Fruit fly (Drosophila melanogaster) whole organism, adult: ENCODE data around the gene CG10336.

ENCODE experiments used
- CG11617 ChIP-seq: fragments of 200-800 bp; sonication (Bioruptor generic); optimal IDR thresholded peaks from 2 replicates; lab custom pipeline; 2017; ENCODE audit warnings: mild to moderate bottlenecking, missing biosample characterization, missing genetic modification reagents, missing genetic modification characterization
- CG12768 ChIP-seq: fragments of 200-800 bp; sonication (Bioruptor generic); optimal IDR thresholded peaks from 2 replicates; lab custom pipeline; 2017; ENCODE audit warnings: missing biosample characterization, missing genetic modification characterization, mild to moderate bottlenecking, moderate library complexity, missing genetic modification reagents
- CG14711 ChIP-seq: fragments of 200-800 bp; sonication (Bioruptor generic); optimal IDR thresholded peaks from 2 replicates; lab custom pipeline; 2018; ENCODE audit warnings: missing biosample characterization, mild to moderate bottlenecking, missing genetic modification characterization, moderate library complexity
- CG1620 ChIP-seq: fragments of 200-800 bp; sonication (Bioruptor generic); optimal IDR thresholded peaks from 2 replicates; lab custom pipeline; 2016; ENCODE audit warnings: missing biosample characterization, missing genetic modification characterization
- CG33017 ChIP-seq: fragments of 200-800 bp; sonication (Bioruptor generic); optimal IDR thresholded peaks from 2 replicates; lab custom pipeline; 2018; ENCODE audit warnings: missing biosample characterization, mild to moderate bottlenecking, missing genetic modification characterization, moderate library complexity
- CG5204 ChIP-seq: fragments of 200-800 bp; sonication (Bioruptor generic); optimal IDR thresholded peaks from 2 replicates; lab custom pipeline; 2016; ENCODE audit warnings: missing biosample characterization, missing genetic modification characterization
- Crg-1 ChIP-seq: fragments of 200-800 bp; sonication (Bioruptor generic); optimal IDR thresholded peaks from 2 replicates; lab custom pipeline; 2016; ENCODE audit warnings: missing biosample characterization, missing genetic modification characterization
- Hr96 ChIP-seq: fragments of 200-800 bp; sonication (Bioruptor generic); optimal IDR thresholded peaks from 2 replicates; lab custom pipeline; 2016; ENCODE audit warnings: missing biosample characterization, missing genetic modification characterization
- bab1 ChIP-seq: fragments of 200-800 bp; sonication (Bioruptor generic); optimal IDR thresholded peaks from 3 replicates; lab custom pipeline; 2019; ENCODE audit warnings: missing biosample characterization, mild to moderate bottlenecking, missing genetic modification characterization, moderate library complexity
- cic ChIP-seq: fragments of 200-800 bp; sonication (Bioruptor generic); optimal IDR thresholded peaks from 2 replicates; lab custom pipeline; 2017; ENCODE audit warnings: missing biosample characterization, mild to moderate bottlenecking, missing genetic modification characterization, moderate library complexity
- cnc ChIP-seq, 2 experiments: fragments of >200 bp; optimal IDR thresholded peaks; 2 replicates each; lab custom pipeline; 2017
- kay ChIP-seq: fragments of 200-800 bp; sonication (Bioruptor generic); peaks from one replicate; lab custom pipeline; 2016; ENCODE audit warnings: missing biosample characterization, missing genetic modification characterization, borderline replicate concordance
- ovo ChIP-seq: fragments of 200-800 bp; sonication (Bioruptor generic); optimal IDR thresholded peaks from 2 replicates; lab custom pipeline; 2016; ENCODE audit warnings: missing biosample characterization, missing genetic modification characterization
- pad ChIP-seq: fragments of 200-800 bp; sonication (Bioruptor generic); optimal IDR thresholded peaks from 3 replicates; lab custom pipeline; 2017; ENCODE audit warnings: missing biosample characterization, missing genetic modification characterization, mild to moderate bottlenecking, moderate library complexity, missing genetic modification reagents
- toe ChIP-seq: fragments of 200-800 bp; sonication (Bioruptor generic); optimal IDR thresholded peaks from 2 replicates; lab custom pipeline; 2016; ENCODE audit warnings: missing biosample characterization, missing genetic modification characterization

CG10336 gene

DNA sequence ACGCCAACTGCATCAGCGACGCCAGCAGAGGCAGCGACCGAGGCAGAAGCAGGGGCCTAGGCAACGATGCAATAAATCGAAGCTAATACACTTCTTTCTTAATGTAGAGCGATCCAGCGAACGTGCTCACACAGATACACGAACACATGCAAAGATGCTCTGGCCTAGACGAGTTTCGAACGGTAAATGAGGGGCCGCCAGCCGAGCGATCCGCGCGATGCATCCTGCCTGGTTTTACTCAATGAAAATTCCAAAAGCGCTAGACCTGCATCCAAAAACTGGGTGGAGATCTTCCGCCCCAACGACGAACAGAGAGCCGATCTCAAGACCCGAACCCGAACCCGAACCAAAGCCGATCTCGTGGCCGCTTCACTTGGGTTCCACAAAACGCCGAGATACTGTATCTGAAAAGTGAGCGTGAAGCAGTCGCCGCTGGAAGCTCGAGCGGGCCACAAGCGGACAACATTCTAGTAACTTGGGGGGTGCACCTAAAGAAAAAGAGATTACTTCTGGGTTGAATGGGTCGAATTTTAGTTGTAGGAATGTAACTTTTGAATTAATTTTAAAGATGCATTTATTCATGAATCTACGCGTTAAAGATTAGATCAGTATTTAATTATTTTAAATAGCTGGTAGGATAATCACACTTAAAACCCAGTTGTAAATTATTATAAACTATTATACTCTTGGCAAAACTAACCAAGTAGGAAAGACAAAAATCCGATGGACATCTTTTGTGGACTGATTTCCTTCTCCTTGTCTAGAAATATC, 43.6 kb downstream of the CG10336 start:
- TF ChIP-seq cic (GFP tag; lab: Kevin White, UChicago) (peak; percentile 64), bab1 (GFP tag; lab: Kevin White, UChicago) (no peak), ovo (GFP tag; lab: Kevin White, UChicago) (peak; percentile 90)

DNA sequence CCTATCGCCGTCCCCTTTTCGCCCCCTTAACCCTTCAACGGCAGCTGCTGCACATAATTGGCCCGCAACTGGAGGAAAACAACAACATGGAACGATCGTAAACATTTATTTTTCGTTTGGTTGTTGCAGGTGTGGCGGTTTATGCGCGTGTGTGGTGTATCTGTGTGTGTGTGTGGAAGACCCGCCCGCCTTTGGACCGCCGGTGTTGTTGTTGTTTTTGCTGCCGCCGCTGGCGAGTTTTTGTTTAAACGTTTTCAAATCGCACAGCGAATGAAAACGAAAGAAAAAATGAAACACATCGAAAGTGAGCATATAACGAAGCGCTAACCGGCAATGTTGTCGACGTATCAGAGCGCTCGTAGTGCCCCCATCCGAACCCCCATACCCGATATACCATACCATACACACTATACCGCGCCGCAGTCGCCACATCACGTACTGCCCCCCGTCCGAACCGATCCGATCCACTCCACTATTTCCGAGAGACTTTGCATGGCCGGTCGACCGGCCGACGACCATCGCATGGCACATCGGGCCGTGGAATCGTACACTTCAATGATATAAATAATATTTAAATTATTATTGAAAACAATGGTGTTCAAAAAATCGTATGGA, 46.3 kb downstream of the CG10336 start:
- TF ChIP-seq ovo (GFP tag; lab: Kevin White, UChicago) (no peak), CG11617 (GFP tag; lab: Kevin White, UChicago) (no peak), kay (no peak), CG1620 (GFP tag; lab: Kevin White, UChicago) (no peak), CG5204 (GFP tag; lab: Kevin White, UChicago) (no peak)

DNA sequence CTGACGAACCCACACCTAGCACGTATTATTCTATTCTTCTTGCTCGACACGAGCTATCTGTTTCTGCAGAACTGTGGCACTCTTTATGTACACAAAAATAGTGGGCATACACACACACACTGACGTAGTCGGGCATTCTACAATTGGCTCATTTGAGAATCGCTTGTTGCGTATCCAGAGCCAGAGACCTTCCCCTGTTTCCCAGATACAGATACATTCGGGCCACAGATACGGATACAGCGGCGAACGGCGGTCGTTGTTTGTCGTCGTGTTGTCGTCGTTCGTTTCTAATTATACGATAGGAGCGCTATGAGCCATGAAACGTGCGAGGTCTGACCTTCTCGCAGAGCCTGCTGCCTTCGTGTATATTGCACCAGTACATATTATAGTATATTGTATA, 47.9 kb downstream of the CG10336 start:
- TF ChIP-seq kay (no peak), toe (GFP tag; lab: Kevin White, UChicago) (no peak), CG5204 (GFP tag; lab: Kevin White, UChicago) (no peak), pad (GFP tag; lab: Kevin White, UChicago) (no peak), CG33017 (no peak), Hr96 (GFP tag; lab: Kevin White, UChicago) (no peak)

DNA sequence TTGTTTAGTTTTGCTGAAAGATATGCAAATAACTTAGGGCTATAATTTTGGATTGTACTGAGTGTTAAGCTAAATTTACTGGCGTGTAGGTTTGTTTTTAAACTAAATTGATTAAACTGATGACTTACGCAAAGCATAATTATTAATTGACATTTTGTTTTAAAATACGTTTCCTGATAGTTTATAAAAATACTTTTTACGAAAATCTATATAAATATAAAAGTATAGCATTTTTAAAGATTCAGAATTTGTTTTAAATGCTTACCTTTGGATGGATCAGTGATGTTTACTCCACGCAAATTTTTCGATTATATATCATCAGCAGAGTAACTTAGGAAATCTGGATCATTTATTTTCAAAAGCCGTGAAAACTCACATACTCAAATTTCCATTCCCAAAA, 50.7 kb downstream of the CG10336 start, which contains the start of the genes CG42752 and CG15167:
CG42752 (minus strand) TSS at position 101 of the 400 bp plus-strand sequence.
CG15167 (plus strand) TSS at position 349 of the 400 bp plus-strand sequence.
- TF ChIP-seq cic (GFP tag; lab: Kevin White, UChicago) (no peak), toe (GFP tag; lab: Kevin White, UChicago) (no peak), CG12768 (GFP tag; lab: Kevin White, UChicago) (no peak), CG14711 (tag; lab: Kevin White, UChicago) (no peak), CG11617 (GFP tag; lab: Kevin White, UChicago) (no peak), CG1620 (GFP tag; lab: Kevin White, UChicago) (no peak), pad (GFP tag; lab: Kevin White, UChicago) (no peak), cnc (optimal IDR thresholded peaks at IDR 0.05; lab: Kevin White, UChicago) (no peak), kay (no peak), ovo (GFP tag; lab: Kevin White, UChicago) (no peak), Crg-1 (no peak), Hr96 (GFP tag; lab: Kevin White, UChicago) (no peak)
